Fruit fly (Drosophila melanogaster) S2 (cell line): Measurements from ENCODE around the gene CG15529.

Experiments
- CG8478 ChIP-seq: fragments of >200 bp; optimal IDR thresholded peaks from 2 replicates; lab custom pipeline; 2018
- CTCF ChIP-seq, 2 experiments: fragments of >200 bp; optimal IDR thresholded peaks; 2 replicates each; lab custom pipeline; 2018

DNA sequence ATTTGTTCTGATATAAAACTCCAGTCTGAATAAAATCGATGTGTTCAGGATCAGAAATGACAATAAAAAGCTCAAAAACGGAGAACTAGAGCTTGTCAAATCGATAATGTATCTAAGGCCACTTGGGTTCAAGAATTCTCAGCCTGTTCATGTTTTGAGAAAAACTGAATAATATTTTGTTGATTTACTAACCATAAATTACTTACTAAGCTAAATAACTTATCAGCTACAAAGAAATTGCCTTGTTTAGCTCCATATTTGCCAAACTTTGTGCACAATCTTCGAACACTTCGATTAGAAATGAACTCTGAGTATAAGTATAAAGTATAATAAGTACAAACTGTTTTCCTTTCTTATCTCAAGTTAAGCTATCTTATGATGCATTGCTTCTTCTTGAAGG lies 19.6 kb upstream of the CG15529 start, which contains the start of gene CG31029:
- TF ChIP-seq CG8478 (lab: Kevin White, UChicago) (no peak), CTCF (optimal IDR thresholded peaks at IDR 0.05; lab: Kevin White, UChicago) (no peak)
